Fruit fly (Drosophila melanogaster): ENCODE measurements around the gene Sos.
A peak's percentile ranks its signal among the peaks of the same experiment; 100 is the strongest.

The Sos gene

dm6 chr2L:13835002-13835910, 21.6 kb downstream of the Sos start, which contains the start of the genes mRpS23 and CenG1A (continued):
- TF ChIP-seq bbx (GFP tag; IDR thresholded peaks at IDR 0.05; ENCODE audit: partially characterized antibody) (peak; percentile 64; the same call in 1 of the 2 replicates), NK7.1 (GFP tag; optimal IDR thresholded peaks at IDR 0.05) (peak; percentile 99), crol (GFP tag; IDR thresholded peaks at IDR 0.05) (peak; percentile 93), rib (GFP tag; IDR thresholded peaks at IDR 0.05) (peak; percentile 100), croc (GFP tag; conservative IDR thresholded peaks at IDR 0.05) (peak; percentile 100), HLH3B (GFP tag; IDR thresholded peaks at IDR 0.05) (peak; percentile 100), CG5245 (GFP tag; optimal IDR thresholded peaks at IDR 0.05) (peak; percentile 100), ab (GFP tag; optimal IDR thresholded peaks at IDR 0.05) (peak; percentile 99), sisA (GFP tag; IDR thresholded peaks at IDR 0.05) (peak; percentile 100), Eip74EF (GFP tag; optimal IDR thresholded peaks at IDR 0.05) (peak in 1 of 2 experiments; percentile 100), CG10959 (GFP tag; IDR thresholded peaks at IDR 0.05) (peak; percentile 100), lbe (GFP tag; optimal IDR thresholded peaks at IDR 0.05) (peak; percentile 99), gsb-n (tag; optimal IDR thresholded peaks at IDR 0.05) (peak; percentile 100), nmo (GFP tag; optimal IDR thresholded peaks at IDR 0.05) (peak; percentile 100), NfI (GFP tag; optimal IDR thresholded peaks at IDR 0.05) (peak; percentile 100), wek (GFP tag; optimal IDR thresholded peaks at IDR 0.05) (peak; percentile 99), CG43689 (GFP tag; IDR thresholded peaks at IDR 0.05) (peak; percentile 100), CG3065 (GFP tag; optimal IDR thresholded peaks at IDR 0.05) (peak; percentile 100), Sry-β (GFP tag; optimal IDR thresholded peaks at IDR 0.05) (peak; percentile 83), CG4854 (GFP tag; optimal IDR thresholded peaks at IDR 0.05) (peak; percentile 100), ken (GFP tag; IDR thresholded peaks at IDR 0.05) (peak; percentile 100), grn (GFP tag; optimal IDR thresholded peaks at IDR 0.05) (peak; percentile 95), Atf-2 (GFP tag; optimal IDR thresholded peaks at IDR 0.05) (peak; percentile 100), CG10462 (GFP tag; optimal IDR thresholded peaks at IDR 0.05) (peak; percentile 99), CG13775 (GFP tag; optimal IDR thresholded peaks at IDR 0.05) (peak; percentile 99), toy (GFP tag; IDR thresholded peaks at IDR 0.05) (peak; percentile 99), CG1647 (GFP tag; optimal IDR thresholded peaks at IDR 0.05) (peak; percentile 99), CG1792 (GFP tag; optimal IDR thresholded peaks at IDR 0.05) (peak; percentile 99), CG31388 (GFP tag; optimal IDR thresholded peaks at IDR 0.05) (peak; percentile 99), Dref (GFP tag; IDR thresholded peaks at IDR 0.05) (peak; percentile 70), ATbp (GFP tag; optimal IDR thresholded peaks at IDR 0.05) (peak; percentile 100), CG34422 (GFP tag; IDR thresholded peaks at IDR 0.05) (peak; percentile 100), CG8924 (tag; optimal IDR thresholded peaks at IDR 0.05) (peak; percentile 100), Deaf1 (tag; optimal IDR thresholded peaks at IDR 0.05) (peak; percentile 91), Mad (GFP tag; optimal IDR thresholded peaks at IDR 0.05) (peak; percentile 100), crc (GFP tag; optimal IDR thresholded peaks at IDR 0.05) (peak; percentile 100), CG6654 (GFP tag; optimal IDR thresholded peaks at IDR 0.05) (peak; percentile 95), CG1603 (tag; optimal IDR thresholded peaks at IDR 0.05) (peak; percentile 99), unc-4 (GFP tag; IDR thresholded peaks at IDR 0.05; ENCODE audit: partially characterized antibody) (peak; percentile 82), nerfin-1 (tag; optimal IDR thresholded peaks at IDR 0.05) (peak; percentile 100), CG14014 (GFP tag; IDR thresholded peaks at IDR 0.05) (peak; percentile 100), Vsx1 (GFP tag; optimal IDR thresholded peaks at IDR 0.05) (peak; percentile 99), CG17385 (GFP tag; optimal IDR thresholded peaks at IDR 0.05) (peak; percentile 100), CG15269 (tag; optimal IDR thresholded peaks at IDR 0.05) (peak; percentile 100), vfl (GFP tag; optimal IDR thresholded peaks at IDR 0.05) (peak; percentile 100), CG9437 (GFP tag; optimal IDR thresholded peaks at IDR 0.05) (peak; percentile 96), CG11696 (GFP tag; IDR thresholded peaks at IDR 0.05) (peak; percentile 99), tna (GFP tag; IDR thresholded peaks at IDR 0.05; ENCODE audit: partially characterized antibody) (peak; percentile 53)
